Fruit fly (Drosophila melanogaster) whole organism, embryonic: ENCODE measurements around the gene Chro.

Experiments
- CG10321 ChIP-seq: fragments of 200-800 bp; sonication (Bioruptor generic); IDR thresholded peaks from 2 replicates; pipeline ENCODE4 v1.3.6; 2022; ENCODE audit warnings: missing biosample characterization, missing genetic modification characterization
- CG11456 ChIP-seq: fragments of 200-800 bp; sonication (Bioruptor generic); IDR thresholded peaks from 3 replicates; pipeline ENCODE4 v1.3.6; 2022; ENCODE audit warnings: missing biosample characterization, missing genetic modification characterization
- CG12104 ChIP-seq: fragments of 200-800 bp; sonication (Bioruptor generic); optimal IDR thresholded peaks from 3 replicates; lab custom pipeline; 2016; ENCODE audit warnings: missing biosample characterization, missing genetic modification characterization
- CG14860 ChIP-seq: fragments of 200-800 bp; sonication (Bioruptor generic); IDR thresholded peaks from 3 replicates; pipeline ENCODE4 v1.3.6; 2022; ENCODE audit warnings: missing biosample characterization, missing genetic modification characterization; ENCODE audit not compliant: partially characterized antibody
- CG17385 ChIP-seq: fragments of 200-800 bp; sonication (Bioruptor generic); optimal IDR thresholded peaks from 3 replicates; lab custom pipeline; 2018; ENCODE audit warnings: missing biosample characterization, mild to moderate bottlenecking, missing genetic modification characterization
- CG1792 ChIP-seq: fragments of 200-800 bp; sonication (Bioruptor generic); optimal IDR thresholded peaks from 2 replicates; lab custom pipeline; 2016; ENCODE audit warnings: missing biosample characterization, missing genetic modification characterization
- CG1832 ChIP-seq: fragments of 200-800 bp; sonication (Bioruptor generic); optimal IDR thresholded peaks from 2 replicates; lab custom pipeline; 2017; ENCODE audit warnings: missing biosample characterization, mild to moderate bottlenecking, missing genetic modification characterization, inconsistent platforms
- CG30431 ChIP-seq: fragments of 200-800 bp; sonication (Bioruptor generic); optimal IDR thresholded peaks from 2 replicates; lab custom pipeline; 2017; ENCODE audit warnings: missing biosample characterization, missing genetic modification characterization
- CG32532 ChIP-seq: fragments of 200-800 bp; sonication (Bioruptor generic); IDR thresholded peaks from 2 replicates; pipeline ENCODE4 v1.3.6; 2022; ENCODE audit warnings: missing biosample characterization, missing genetic modification characterization
- CG3726 ChIP-seq: fragments of 200-800 bp; sonication (Bioruptor generic); IDR thresholded peaks from 3 replicates; pipeline ENCODE4, ENCODE4 v1.3.6; 2022; ENCODE audit warnings: missing biosample characterization, missing genetic modification characterization
- CG6254 ChIP-seq: fragments of 200-800 bp; sonication (Bioruptor generic); optimal IDR thresholded peaks from 3 replicates; lab custom pipeline; 2017; ENCODE audit warnings: mild to moderate bottlenecking, missing biosample characterization, missing genetic modification reagents, missing genetic modification characterization
- CG6854 ChIP-seq: fragments of 200-800 bp; sonication (Bioruptor generic); optimal IDR thresholded peaks from 3 replicates; lab custom pipeline; 2017; ENCODE audit warnings: missing biosample characterization, mild to moderate bottlenecking, missing genetic modification characterization
- CrebB ChIP-seq: fragments of 200-800 bp; sonication (Bioruptor generic); optimal IDR thresholded peaks from 3 replicates; lab custom pipeline; 2018; ENCODE audit warnings: missing biosample characterization, mild to moderate bottlenecking, missing genetic modification characterization
- Dbx ChIP-seq: fragments of 200-800 bp; sonication (Bioruptor generic); IDR thresholded peaks from 3 replicates; pipeline ENCODE4 v1.3.6; 2022; ENCODE audit warnings: missing biosample characterization, missing genetic modification characterization
- Deaf1 ChIP-seq: fragments of 200-800 bp; optimal IDR thresholded peaks from 3 replicates; lab custom pipeline; 2019; ENCODE audit warnings: missing biosample characterization, mild to moderate bottlenecking, missing genetic modification characterization, moderate library complexity
- Eip74EF ChIP-seq, 2 experiments: fragments of 200-800 bp in 1 of 2; fragments of >200 bp in 1 of 2; sonication (Bioruptor generic) in 1 of 2; optimal IDR thresholded peaks; 2 replicates each; lab custom pipeline; 2017 to 2019; ENCODE audit warnings: missing biosample characterization in 2 of 2, missing genetic modification characterization in 2 of 2, mild to moderate bottlenecking in 1 of 2, moderate library complexity in 1 of 2
- HLHmδ ChIP-seq: fragments of 200-800 bp; sonication (Bioruptor generic); optimal IDR thresholded peaks from 2 replicates; lab custom pipeline; 2018; ENCODE audit warnings: missing biosample characterization, mild to moderate bottlenecking, missing genetic modification characterization, moderate library complexity
- NK7.1 ChIP-seq: fragments of 200-800 bp; sonication (Bioruptor generic); optimal IDR thresholded peaks from 3 replicates; lab custom pipeline; 2016; ENCODE audit warnings: missing biosample characterization, missing genetic modification characterization
- Sox102F ChIP-seq: fragments of 200-800 bp; sonication (Bioruptor generic); optimal IDR thresholded peaks from 2 replicates; lab custom pipeline; 2018; ENCODE audit warnings: missing biosample characterization, mild to moderate bottlenecking, missing genetic modification characterization, moderate library complexity
- Ssrp ChIP-seq: fragments of 200-800 bp; sonication (Bioruptor generic); optimal IDR thresholded peaks from 2 replicates; lab custom pipeline; 2018; ENCODE audit warnings: missing biosample characterization, mild to moderate bottlenecking, missing genetic modification characterization, moderate library complexity
- Taf1 ChIP-seq: fragments of 200-800 bp; sonication (Bioruptor generic); IDR thresholded peaks from 2 replicates; pipeline ENCODE4 v1.3.6; 2022; ENCODE audit warnings: missing biosample characterization, missing genetic modification characterization
- Trl ChIP-seq, 3 experiments: fragments of >200 bp in 2 of 3; fragments of 200-800 bp in 1 of 3; sonication (Bioruptor generic) in 1 of 3; optimal IDR thresholded peaks; 2 replicates in 1 of 3; 3 replicates in 2 of 3; lab custom pipeline; 2016 to 2017; ENCODE audit warnings: missing biosample characterization in 1 of 3, missing genetic modification characterization in 1 of 3
- bsh ChIP-seq, 2 experiments: fragments of 200-800 bp; sonication (Bioruptor generic); optimal IDR thresholded peaks; 2 replicates each; lab custom pipeline; 2017 to 2018; ENCODE audit warnings: mild to moderate bottlenecking in 2 of 2, missing biosample characterization in 2 of 2, missing genetic modification characterization in 2 of 2, moderate library complexity in 1 of 2
- chinmo ChIP-seq: fragments of 200-800 bp; sonication (Bioruptor generic); IDR thresholded peaks from 4 replicates; pipeline ENCODE4 v1.3.6; 2022; ENCODE audit warnings: missing biosample characterization, missing genetic modification characterization; ENCODE audit not compliant: partially characterized antibody
- chm ChIP-seq: fragments of 200-800 bp; sonication (Bioruptor generic); IDR thresholded peaks from 2 replicates; pipeline ENCODE4 v1.3.6; 2022; ENCODE audit warnings: missing biosample characterization, missing genetic modification characterization
- ci ChIP-seq: fragments of 200-800 bp; sonication (Bioruptor generic); IDR thresholded peaks from 3 replicates; pipeline ENCODE4 v1.3.6; 2022; ENCODE audit warnings: missing biosample characterization, missing genetic modification characterization
- crol ChIP-seq: fragments of 200-800 bp; sonication (Bioruptor generic); IDR thresholded peaks from 2 replicates; pipeline ENCODE4 v1.3.6; 2022; ENCODE audit warnings: missing biosample characterization, missing genetic modification characterization
- cwo ChIP-seq: fragments of 200-800 bp; sonication (Bioruptor generic); optimal IDR thresholded peaks from 3 replicates; lab custom pipeline; 2017; ENCODE audit warnings: missing biosample characterization, missing genetic modification characterization, mild to moderate bottlenecking, moderate library complexity, missing genetic modification reagents
- ewg ChIP-seq: fragments of 200-800 bp; sonication (Bioruptor generic); optimal IDR thresholded peaks from 3 replicates; lab custom pipeline; 2017; ENCODE audit warnings: mild to moderate bottlenecking, missing biosample characterization, missing genetic modification reagents, missing genetic modification characterization
- ftz-f1 ChIP-seq: fragments of 200-800 bp; sonication (Bioruptor generic); optimal IDR thresholded peaks from 2 replicates; lab custom pipeline; 2016; ENCODE audit warnings: missing biosample characterization, missing genetic modification characterization
- gce ChIP-seq: fragments of 200-800 bp; sonication (Bioruptor generic); IDR thresholded peaks from 3 replicates; pipeline ENCODE4 v1.3.6; 2022; ENCODE audit warnings: missing biosample characterization, missing genetic modification characterization
- gem ChIP-seq: fragments of 200-800 bp; sonication (Bioruptor generic); optimal IDR thresholded peaks from 2 replicates; lab custom pipeline; 2019; ENCODE audit warnings: missing biosample characterization, mild to moderate bottlenecking, missing genetic modification characterization, moderate library complexity
- lbe ChIP-seq: fragments of 200-800 bp; sonication (Bioruptor generic); optimal IDR thresholded peaks from 2 replicates; lab custom pipeline; 2016; ENCODE audit warnings: missing biosample characterization, mild to moderate bottlenecking, missing genetic modification characterization
- lola ChIP-seq, 3 experiments: fragments of >200 bp in 2 of 3; fragments of 200-800 bp in 1 of 3; sonication (Bioruptor generic) in 1 of 3; optimal IDR thresholded peaks; 2 replicates each; lab custom pipeline; 2017 to 2019; ENCODE audit warnings: missing biosample characterization in 3 of 3, missing genetic modification characterization in 3 of 3, mild to moderate bottlenecking in 1 of 3, moderate library complexity in 1 of 3
- lov ChIP-seq, 2 experiments: fragments of 200-800 bp in 1 of 2; fragments of >200 bp in 1 of 2; sonication (Bioruptor generic) in 1 of 2; IDR thresholded peaks in 1 of 2; optimal IDR thresholded peaks in 1 of 2; 2 replicates in 1 of 2; 3 replicates in 1 of 2; pipeline versions ENCODE4 v1.3.6 to Lab custom; 2017 to 2022; ENCODE audit warnings: missing biosample characterization in 1 of 2, missing genetic modification characterization in 1 of 2
- nom ChIP-seq: fragments of 200-800 bp; sonication (Bioruptor generic); optimal IDR thresholded peaks from 2 replicates; lab custom pipeline; 2017; ENCODE audit warnings: missing biosample characterization, missing genetic modification characterization, mild to moderate bottlenecking, moderate library complexity, missing genetic modification reagents
- org-1 ChIP-seq: fragments of 200-800 bp; sonication (Bioruptor generic); optimal IDR thresholded peaks from 2 replicates; lab custom pipeline; 2017; ENCODE audit warnings: missing biosample characterization, missing genetic modification characterization
- p53 ChIP-seq: fragments of 200-800 bp; sonication (Bioruptor generic); optimal IDR thresholded peaks from 2 replicates; lab custom pipeline; 2016; ENCODE audit warnings: missing biosample characterization, missing genetic modification characterization
- pros ChIP-seq: fragments of 200-800 bp; sonication (Bioruptor generic); optimal IDR thresholded peaks from 3 replicates; lab custom pipeline; 2019; ENCODE audit warnings: missing biosample characterization, mild to moderate bottlenecking, missing genetic modification characterization, moderate library complexity
- sc ChIP-seq, 3 experiments: fragments of >200 bp in 2 of 3; fragments of 200-800 bp in 1 of 3; sonication (Bioruptor generic) in 1 of 3; optimal IDR thresholded peaks; 2 replicates in 2 of 3; 3 replicates in 1 of 3; lab custom pipeline; 2017; ENCODE audit warnings: mild to moderate bottlenecking in 1 of 3, missing biosample characterization in 1 of 3, missing genetic modification characterization in 1 of 3, missing genetic modification reagents in 1 of 3
- scrt ChIP-seq: fragments of 200-800 bp; sonication (Bioruptor generic); optimal IDR thresholded peaks from 2 replicates; lab custom pipeline; 2018; ENCODE audit warnings: missing biosample characterization, mild to moderate bottlenecking, missing genetic modification characterization, moderate library complexity
- sens ChIP-seq: fragments of 200-800 bp; sonication (Bioruptor generic); peaks from one replicate; lab custom pipeline; 2016; ENCODE audit warnings: missing biosample characterization, missing genetic modification characterization
- sens-2 ChIP-seq: fragments of 200-800 bp; sonication (Bioruptor generic); IDR thresholded peaks from 2 replicates; pipeline ENCODE4 v1.3.6; 2022; ENCODE audit warnings: missing biosample characterization, missing genetic modification characterization
- slbo ChIP-seq: fragments of 200-800 bp; sonication (Bioruptor generic); IDR thresholded peaks from 2 replicates; pipeline ENCODE4 v1.3.6; 2022; ENCODE audit warnings: missing biosample characterization, missing genetic modification characterization
- sqz ChIP-seq: fragments of 200-800 bp; sonication (Bioruptor generic); optimal IDR thresholded peaks from 3 replicates; lab custom pipeline; 2018; ENCODE audit warnings: missing biosample characterization, mild to moderate bottlenecking, missing genetic modification characterization
- sr ChIP-seq: fragments of 200-800 bp; sonication (Bioruptor generic); IDR thresholded peaks from 3 replicates; pipeline ENCODE4 v1.3.6; 2022; ENCODE audit warnings: missing biosample characterization, missing genetic modification characterization
- zen2 ChIP-seq: fragments of 200-800 bp; sonication (Bioruptor generic); IDR thresholded peaks from 3 replicates; pipeline ENCODE4 v1.3.6; 2022; ENCODE audit warnings: missing biosample characterization, missing genetic modification characterization; ENCODE audit not compliant: partially characterized antibody

The Chro gene

dm6 chr3L:22839726-22840228, 39.0 kb downstream of the Chro start (continued):
- TF ChIP-seq ewg (GFP tag; lab: Kevin White, UChicago) (peak; percentile 94), p53 (no peak), ci (0 out of 3 replicates have a peak, but pooled peaks have one; percentile 24), chinmo (GFP tag; lab: Robert Waterston, UW) (0 out of 4 replicates have a peak, but pooled peaks have one; percentile 67), lola (GFP tag; optimal IDR thresholded peaks at IDR 0.05; lab: Kevin White, UChicago) (no peak), HLHmδ (GFP tag; lab: Kevin White, UChicago) (no peak), chm (GFP tag; lab: Robert Waterston, UW) (no peak), ftz-f1 (GFP tag; lab: Kevin White, UChicago) (no peak), CG11456 (GFP tag; lab: Robert Waterston, UW) (0 out of 3 replicates have a peak, but pooled peaks have one; percentile 37), CG1792 (GFP tag; lab: Kevin White, UChicago) (no peak), CrebB (tag; lab: Kevin White, UChicago) (no peak), zen2 (0 out of 3 replicates have a peak, but pooled peaks have one; percentile 6), sr (GFP tag; lab: Robert Waterston, UW) (0 out of 3 replicates have a peak, but pooled peaks have one; percentile 26), Sox102F (GFP tag; lab: Kevin White, UChicago) (no peak), sens-2 (GFP tag; lab: Robert Waterston, UW) (no peak), lbe (peak; percentile 45), crol (peak; percentile 95), CG10321 (GFP tag; lab: Robert Waterston, UW) (0 out of 2 replicates have a peak, but pooled peaks have one; percentile 33), pros (GFP tag; lab: Kevin White, UChicago) (no peak), sens (GFP tag; lab: Kevin White, UChicago) (peak; percentile 14), CG1832 (GFP tag; lab: Kevin White, UChicago) (peak; percentile 20), CG14860 (GFP tag; lab: Robert Waterston, UW) (0 out of 3 replicates have a peak, but pooled peaks have one; percentile 30), bsh (GFP tag; optimal IDR thresholded peaks at IDR 0.05; lab: Kevin White, UChicago) (peak in 1 of 2 experiments; percentile 44), CG32532 (GFP tag; lab: Robert Waterston, UW) (0 out of 2 replicates have a peak, but pooled peaks have one; percentile 4), gce (no peak), sc (optimal IDR thresholded peaks at IDR 0.05; lab: Kevin White, UChicago) (no peak), sc (GFP tag; optimal IDR thresholded peaks at IDR 0.05; lab: Kevin White, UChicago) (no peak), Dbx (GFP tag; lab: Robert Waterston, UW) (0 out of 3 replicates have a peak, but pooled peaks have one; percentile 12), nom (GFP tag; lab: Kevin White, UChicago) (peak; percentile 86), CG3726 (0 out of 3 replicates have a peak, but pooled peaks have one; percentile 30), CG17385 (GFP tag; lab: Kevin White, UChicago) (no peak), CG30431 (GFP tag; lab: Kevin White, UChicago) (no peak), Trl (optimal IDR thresholded peaks at IDR 0.05; lab: Kevin White, UChicago) (peak; percentile 56 to 67), Trl (GFP tag; optimal IDR thresholded peaks at IDR 0.05; lab: Kevin White, UChicago) (no peak), Ssrp (no peak), lov (optimal IDR thresholded peaks at IDR 0.05; lab: Kevin White, UChicago) (no peak), lov (GFP tag; IDR thresholded peaks at IDR 0.05; lab: Robert Waterston, UW) (no peak), CG6254 (GFP tag; lab: Kevin White, UChicago) (peak; percentile 29), Eip74EF (GFP tag; optimal IDR thresholded peaks at IDR 0.05; lab: Kevin White, UChicago) (no peak), slbo (no peak), NK7.1 (GFP tag; lab: Kevin White, UChicago) (no peak), cwo (GFP tag; lab: Kevin White, UChicago) (no peak), gem (tag; lab: Kevin White, UChicago) (no peak), scrt (GFP tag; lab: Kevin White, UChicago) (peak; percentile 45), org-1 (GFP tag; lab: Kevin White, UChicago) (no peak), Taf1 (no peak), CG6854 (GFP tag; lab: Kevin White, UChicago) (no peak), sqz (no peak), CG12104 (no peak), Deaf1 (tag; lab: Kevin White, UChicago) (peak; percentile 61)
